Worm (Caenorhabditis elegans) whole organism, early embryonic: ENCODE data around the gene clec-165.

Experiments
- B0310.2 ChIP-seq: sonication (generic microtip); optimal IDR thresholded peaks from 2 replicates; lab custom pipeline; 2016; ENCODE audit warnings: mild to moderate bottlenecking, missing genetic modification characterization, missing compliant biosample characterization
- aly-1 ChIP-seq: sonication (generic microtip); optimal IDR thresholded peaks from 2 replicates; lab custom pipeline; 2016; ENCODE audit warnings: missing genetic modification characterization, missing compliant biosample characterization
- ama-1 ChIP-seq: fragments of 150-350 bp; optimal IDR thresholded peaks from 2 replicates; lab custom pipeline; 2014
- ceh-36 ChIP-seq: sonication (generic microtip); optimal IDR thresholded peaks from 2 replicates; lab custom pipeline; 2016; ENCODE audit warnings: missing genetic modification characterization, inconsistent platforms, missing compliant biosample characterization
- hnd-1 ChIP-seq: sonication (generic microtip); optimal IDR thresholded peaks from 2 replicates; lab custom pipeline; 2016; ENCODE audit warnings: missing genetic modification characterization, missing compliant biosample characterization
- tbx-11 ChIP-seq: fragments of 200-800 bp; sonication (Bioruptor generic); IDR thresholded peaks from 2 replicates; pipeline ENCODE4 v1.3.6; 2022; ENCODE audit warnings: missing genetic modification characterization, missing compliant biosample characterization
- tra-4 ChIP-seq: sonication (generic microtip); optimal IDR thresholded peaks from 2 replicates; lab custom pipeline; 2017; ENCODE audit warnings: missing genetic modification characterization, missing compliant biosample characterization

DNA sequence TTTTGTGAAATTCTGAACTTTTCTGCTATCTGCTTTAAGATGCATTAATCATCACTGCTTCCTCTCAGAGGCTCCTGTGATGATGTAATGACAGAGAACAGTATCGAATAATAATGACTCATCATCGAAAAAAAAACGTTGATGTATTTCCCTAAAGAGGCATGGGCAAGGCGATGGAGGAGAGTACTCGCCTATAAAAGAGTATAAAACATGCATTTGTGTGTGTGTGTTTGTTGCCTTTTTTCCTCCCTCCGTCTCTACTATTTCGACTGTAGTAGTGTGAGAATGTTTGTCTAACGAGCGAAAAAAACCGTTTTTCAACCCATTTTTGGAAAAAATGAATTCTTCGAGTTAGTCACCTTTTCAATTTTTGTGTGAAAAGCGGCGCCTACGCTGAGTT, 38.2 kb upstream of the clec-165 start:
- TF ChIP-seq tra-4 (tag; lab: Kevin White, UChicago) (no peak), aly-1 (no peak), ama-1 (lab: Kevin White, UChicago) (no peak), ceh-36 (tag; lab: Kevin White, UChicago) (no peak), tbx-11 (GFP tag; lab: Robert Waterston, UW) (no peak), hnd-1 (tag; lab: Kevin White, UChicago) (no peak), B0310.2 (no peak)
